Worm (Caenorhabditis elegans) whole organism, L4 larva: ENCODE measurements around the gene R08C7.5.
A peak's percentile ranks its signal among the peaks of the same experiment; 100 is the strongest.

ENCODE experiments used
- D1046.2 ChIP-seq: fragments of 200-800 bp; sonication (Bioruptor generic); IDR thresholded peaks from 2 replicates; pipeline ENCODE4 v1.3.6; 2022; ENCODE audit warnings: missing genetic modification characterization, missing compliant biosample characterization
- F10B5.3 ChIP-seq: sonication (generic microtip); optimal IDR thresholded peaks from 2 replicates; lab custom pipeline; 2016; ENCODE audit warnings: mild to moderate bottlenecking, missing genetic modification characterization, missing compliant biosample characterization
- F26F4.8 ChIP-seq: fragments of 200-800 bp; sonication (Bioruptor generic); conservative IDR thresholded peaks from 2 replicates; pipeline ENCODE4 v1.3.6; 2022; ENCODE audit warnings: missing genetic modification characterization, missing compliant biosample characterization
- F44E2.7 ChIP-seq: fragments of 200-800 bp; sonication (Bioruptor generic); IDR thresholded peaks from 2 replicates; pipeline ENCODE4 v2.1.2; 2022; ENCODE audit warnings: missing genetic modification characterization, missing compliant biosample characterization
- R02D3.7 ChIP-seq: fragments of 150-350 bp; sonication (generic microtip); optimal IDR thresholded peaks from 3 replicates; lab custom pipeline; 2014; ENCODE audit warnings: missing biosample characterization, missing genetic modification characterization
- T26A8.4 ChIP-seq: fragments of 200-800 bp; sonication (Bioruptor generic); IDR thresholded peaks from 2 replicates; pipeline ENCODE4 v1.3.6; 2022; ENCODE audit warnings: missing genetic modification characterization, missing compliant biosample characterization
- Y48G9A.11 ChIP-seq: fragments of 200-800 bp; sonication (Bioruptor generic); IDR thresholded peaks from 2 replicates; pipeline ENCODE4 v1.3.6; 2022; ENCODE audit warnings: missing genetic modification reagents, missing genetic modification characterization, missing compliant biosample characterization
- ZK546.5 ChIP-seq, 2 experiments: sonication (generic microtip); optimal IDR thresholded peaks; 2 replicates each; lab custom pipeline; 2017; ENCODE audit warnings: missing biosample characterization in 2 of 2, missing genetic modification characterization in 2 of 2
- aha-1 ChIP-seq: fragments of 150-350 bp; peaks from one replicate; lab custom pipeline; 2014; ENCODE audit warnings: missing biosample characterization, missing genetic modification characterization
- aly-2 ChIP-seq: sonication (generic microtip); optimal IDR thresholded peaks from 2 replicates; lab custom pipeline; 2018; ENCODE audit warnings: missing biosample characterization, missing genetic modification characterization
- arid-1 ChIP-seq: fragments of 200-800 bp; sonication (Bioruptor generic); conservative IDR thresholded peaks from 2 replicates; pipeline ENCODE4 v1.3.6; 2022; ENCODE audit warnings: missing genetic modification reagents, missing genetic modification characterization, missing compliant biosample characterization
- ceh-28 ChIP-seq: fragments of 150-350 bp; optimal IDR thresholded peaks from 2 replicates; lab custom pipeline; 2014; ENCODE audit warnings: missing biosample characterization, missing genetic modification reagents, missing genetic modification characterization
- ceh-44 ChIP-seq: fragments of 200-800 bp; sonication (Bioruptor generic); IDR thresholded peaks from 2 replicates; pipeline ENCODE4 v1.3.6; 2022; ENCODE audit warnings: missing genetic modification reagents, missing genetic modification characterization, missing compliant biosample characterization
- ceh-82 ChIP-seq: sonication (generic microtip); optimal IDR thresholded peaks from 2 replicates; lab custom pipeline; 2017; ENCODE audit warnings: missing biosample characterization, missing genetic modification characterization
- daf-16 ChIP-seq, 3 experiments: sonication (generic microtip); optimal IDR thresholded peaks; 2 replicates each; lab custom pipeline; 2016 to 2017; ENCODE audit warnings: missing genetic modification characterization in 3 of 3, missing genetic modification reagents in 3 of 3, mild to moderate bottlenecking in 2 of 3, missing compliant biosample characterization in 2 of 3, missing biosample characterization in 1 of 3, moderate library complexity in 1 of 3
- daf-19 ChIP-seq: fragments of 200-800 bp; sonication (Bioruptor generic); conservative IDR thresholded peaks from 2 replicates; pipeline ENCODE4 v1.3.6; 2022; ENCODE audit warnings: missing genetic modification characterization, missing compliant biosample characterization
- dmd-6 ChIP-seq: fragments of 200-800 bp; sonication (Bioruptor generic); IDR thresholded peaks from 2 replicates; pipeline ENCODE4 v1.3.6; 2022; ENCODE audit warnings: missing genetic modification reagents, missing genetic modification characterization, missing compliant biosample characterization
- dmd-9 ChIP-seq: fragments of 200-800 bp; sonication (Bioruptor generic); IDR thresholded peaks from 2 replicates; pipeline ENCODE4 v1.3.6; 2022; ENCODE audit warnings: missing genetic modification reagents, missing genetic modification characterization, missing compliant biosample characterization
- dpl-1 ChIP-seq: fragments of 150-350 bp; optimal IDR thresholded peaks from 2 replicates; lab custom pipeline; 2014; ENCODE audit warnings: missing biosample characterization, missing genetic modification reagents, missing genetic modification characterization
- dve-1 ChIP-seq: sonication (generic microtip); optimal IDR thresholded peaks from 2 replicates; lab custom pipeline; 2017; ENCODE audit warnings: antibody characterized with exemption, mild to moderate bottlenecking, missing genetic modification characterization, missing compliant biosample characterization; ENCODE audit not compliant: insufficient read depth
- gei-8 ChIP-seq: fragments of 200-800 bp; sonication (Bioruptor generic); optimal IDR thresholded peaks from 2 replicates; lab custom pipeline; 2018; ENCODE audit warnings: mild to moderate bottlenecking, missing genetic modification characterization, missing compliant biosample characterization
- hlh-11 ChIP-seq: fragments of 200-800 bp; sonication (Bioruptor generic); optimal IDR thresholded peaks from 2 replicates; lab custom pipeline; 2018; ENCODE audit warnings: mild to moderate bottlenecking, missing genetic modification characterization, missing compliant biosample characterization
- hlh-30 ChIP-seq: sonication (generic microtip); optimal IDR thresholded peaks from 2 replicates; lab custom pipeline; 2017; ENCODE audit warnings: antibody characterized with exemption, mild to moderate bottlenecking, missing genetic modification characterization, missing compliant biosample characterization; ENCODE audit not compliant: insufficient read depth
- lin-1 ChIP-seq: fragments of 200-800 bp; sonication (Bioruptor generic); IDR thresholded peaks from 2 replicates; pipeline ENCODE4 v1.3.6; 2022; ENCODE audit warnings: missing genetic modification reagents, missing genetic modification characterization, missing compliant biosample characterization
- lin-13 ChIP-seq: fragments of 150-350 bp; optimal IDR thresholded peaks from 2 replicates; lab custom pipeline; 2014; ENCODE audit warnings: missing biosample characterization, missing genetic modification reagents, missing genetic modification characterization
- lin-15B ChIP-seq: fragments of 150-350 bp; sonication (generic microtip); optimal IDR thresholded peaks from 3 replicates; lab custom pipeline; 2014; ENCODE audit warnings: missing biosample characterization, missing genetic modification characterization
- lin-38 ChIP-seq: fragments of 200-800 bp; sonication (Bioruptor generic); IDR thresholded peaks from 2 replicates; pipeline ENCODE4 v1.3.6; 2022; ENCODE audit warnings: missing genetic modification reagents, missing genetic modification characterization, missing compliant biosample characterization
- lsy-2 ChIP-seq, 2 experiments: fragments of 150-350 bp in 1 of 2; sonication (generic microtip) in 1 of 2; optimal IDR thresholded peaks; 2 replicates each; lab custom pipeline; 2014 to 2017; ENCODE audit warnings: missing biosample characterization in 2 of 2, missing genetic modification characterization in 2 of 2
- mdl-1 ChIP-seq, 2 experiments: fragments of 150-350 bp in 1 of 2; sonication (generic microtip) in 1 of 2; optimal IDR thresholded peaks; 2 replicates each; lab custom pipeline; 2014 to 2017; ENCODE audit warnings: missing biosample characterization in 2 of 2, missing genetic modification characterization in 2 of 2
- mes-2 ChIP-seq: sonication (generic microtip); optimal IDR thresholded peaks from 2 replicates; lab custom pipeline; 2016; ENCODE audit warnings: missing genotype, mild to moderate bottlenecking, missing genetic modification characterization, missing compliant biosample characterization; ENCODE audit not compliant: poor library complexity, severe bottlenecking
- mxl-3 ChIP-seq: fragments of 200-800 bp; sonication (Bioruptor generic); optimal IDR thresholded peaks from 2 replicates; lab custom pipeline; 2018; ENCODE audit warnings: mild to moderate bottlenecking, missing genetic modification characterization, missing compliant biosample characterization
- nhr-10 ChIP-seq: fragments of 150-350 bp; optimal IDR thresholded peaks from 2 replicates; lab custom pipeline; 2014; ENCODE audit warnings: missing biosample characterization, missing genetic modification characterization
- nhr-102 ChIP-seq: sonication (generic microtip); optimal IDR thresholded peaks from 2 replicates; lab custom pipeline; 2016; ENCODE audit warnings: mild to moderate bottlenecking, missing genetic modification characterization, moderate library complexity, missing compliant biosample characterization
- nhr-11 ChIP-seq: fragments of 150-350 bp; optimal IDR thresholded peaks from 2 replicates; lab custom pipeline; 2014; ENCODE audit warnings: missing biosample characterization, missing genetic modification characterization
- nhr-25 ChIP-seq: sonication (generic microtip); optimal IDR thresholded peaks from 2 replicates; lab custom pipeline; 2017; ENCODE audit warnings: missing genetic modification characterization, mild to moderate bottlenecking, missing compliant biosample characterization, antibody characterized with exemption, moderate library complexity, borderline replicate concordance; ENCODE audit not compliant: insufficient read depth
- nhr-28 ChIP-seq: fragments of 150-350 bp; optimal IDR thresholded peaks from 2 replicates; lab custom pipeline; 2014; ENCODE audit warnings: missing biosample characterization, missing genetic modification characterization
- nhr-42 ChIP-seq: fragments of 200-800 bp; sonication (Bioruptor generic); IDR thresholded peaks from 2 replicates; pipeline ENCODE4 v1.3.6; 2022; ENCODE audit warnings: missing genetic modification characterization, missing compliant biosample characterization
- pha-4 ChIP-seq, 2 experiments: fragments of 150-350 bp in 1 of 2; fragments of 200-800 bp in 1 of 2; sonication (Bioruptor generic) in 1 of 2; IDR thresholded peaks in 1 of 2; optimal IDR thresholded peaks in 1 of 2; 2 replicates each; pipeline versions ENCODE4 v1.3.6 to Lab custom; 2014 to 2022; ENCODE audit warnings: missing genetic modification characterization in 2 of 2, missing genetic modification reagents in 2 of 2, missing biosample characterization in 1 of 2, missing compliant biosample characterization in 1 of 2
- php-3 ChIP-seq: fragments of 200-800 bp; sonication (Bioruptor generic); IDR thresholded peaks from 2 replicates; pipeline ENCODE4 v1.3.6; 2022; ENCODE audit warnings: missing genetic modification reagents, missing genetic modification characterization, missing compliant biosample characterization
- pqm-1 ChIP-seq: sonication (generic microtip); optimal IDR thresholded peaks from 2 replicates; lab custom pipeline; 2017; ENCODE audit warnings: missing biosample characterization, missing genetic modification characterization
- rbr-2 ChIP-seq: sonication (generic microtip); optimal IDR thresholded peaks from 2 replicates; lab custom pipeline; 2016; ENCODE audit warnings: missing genotype, missing genetic modification characterization, missing compliant biosample characterization
- set-16 ChIP-seq: fragments of 200-800 bp; sonication (Bioruptor generic); IDR thresholded peaks from 2 replicates; pipeline ENCODE4 v1.3.6; 2022; ENCODE audit warnings: missing genetic modification reagents, missing genetic modification characterization, missing compliant biosample characterization
- skn-1 ChIP-seq: fragments of 150-350 bp; optimal IDR thresholded peaks from 2 replicates; lab custom pipeline; 2014; ENCODE audit warnings: missing biosample characterization, missing genetic modification characterization
- unc-62 ChIP-seq, 3 experiments: fragments of 150-350 bp in 1 of 3; sonication (generic microtip); optimal IDR thresholded peaks in 2 of 3; peaks in 1 of 3; 1 replicate in 1 of 3; 2 replicates in 2 of 3; lab custom pipeline; 2014 to 2017; ENCODE audit warnings: missing biosample characterization in 3 of 3, missing genetic modification characterization in 3 of 3, missing genetic modification reagents in 3 of 3, missing genotype in 1 of 3
- vab-7 ChIP-seq: fragments of 200-800 bp; sonication (Bioruptor generic); IDR thresholded peaks from 2 replicates; pipeline ENCODE4 v1.3.6; 2022; ENCODE audit warnings: missing genetic modification reagents, missing genetic modification characterization, missing compliant biosample characterization
- zag-1 ChIP-seq: fragments of 150-350 bp; optimal IDR thresholded peaks from 2 replicates; lab custom pipeline; 2014; ENCODE audit warnings: missing biosample characterization, missing genetic modification characterization
- zfp-2 ChIP-seq: sonication (generic microtip); optimal IDR thresholded peaks from 2 replicates; lab custom pipeline; 2016; ENCODE audit warnings: mild to moderate bottlenecking, missing genetic modification characterization, missing compliant biosample characterization
- ztf-11 ChIP-seq: fragments of 150-350 bp; optimal IDR thresholded peaks from 2 replicates; lab custom pipeline; 2014; ENCODE audit warnings: missing biosample characterization, missing genetic modification characterization

The R08C7.5 gene

DNA sequence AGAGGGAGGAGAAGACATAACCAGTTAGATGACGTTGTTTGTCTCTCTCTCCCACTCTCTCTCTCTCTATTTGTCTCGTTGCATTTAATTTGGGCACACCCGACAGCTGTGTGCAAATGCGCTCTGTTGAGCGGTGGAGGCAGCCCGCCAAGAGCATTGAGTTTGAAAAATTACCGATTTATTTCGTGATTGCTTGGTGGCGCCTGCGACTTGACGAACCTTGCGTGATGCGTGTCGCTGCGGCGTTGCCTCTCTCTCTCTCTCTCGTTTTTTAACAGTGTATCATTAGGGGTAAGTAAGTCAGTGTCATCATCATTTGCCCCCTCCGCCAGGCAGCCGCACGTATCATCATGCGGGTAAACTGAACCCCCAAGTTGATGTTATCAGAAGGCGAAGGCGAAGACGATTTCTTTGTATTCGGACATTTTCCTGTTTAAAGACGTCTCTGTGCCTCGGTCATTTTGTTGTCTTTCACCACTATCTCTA, 23.9 kb upstream of the R08C7.5 start (continued):
- no peak for TF ChIP-seq skn-1 (tag; lab: Kevin White, UChicago)
- no peak for TF ChIP-seq F44E2.7 (GFP tag; lab: Robert Waterston, UW)
- no peak for TF ChIP-seq ztf-11 (tag; lab: Kevin White, UChicago)
- no peak for TF ChIP-seq F10B5.3 (tag; lab: Kevin White, UChicago)
- no peak for TF ChIP-seq ZK546.5 (tag; optimal IDR thresholded peaks at IDR 0.05; lab: Kevin White, UChicago)
- TF ChIP-seq dmd-9 (GFP tag; lab: Robert Waterston, UW) = no peak
- no peak for TF ChIP-seq F26F4.8 (GFP tag; lab: Robert Waterston, UW)
- TF ChIP-seq Y48G9A.11 = no peak
- no peak for TF ChIP-seq daf-19 (GFP tag; lab: Robert Waterston, UW)
- peak; percentile 8 for TF ChIP-seq nhr-25 (tag; lab: Kevin White, UChicago)
- TF ChIP-seq lin-1 (GFP tag; lab: Robert Waterston, UW) = peak; percentile 79
- no peak for TF ChIP-seq nhr-102 (tag; lab: Kevin White, UChicago)
- no peak for TF ChIP-seq lin-15B
- no peak for TF ChIP-seq zag-1 (tag; lab: Kevin White, UChicago)
- TF ChIP-seq php-3 (GFP tag; lab: Robert Waterston, UW) = no peak
- no peak for TF ChIP-seq gei-8 (GFP tag; lab: Kevin White, UChicago)
- peak; percentile 67 for TF ChIP-seq dpl-1 (GFP tag; lab: Kevin White, UChicago)
- no peak for TF ChIP-seq nhr-42 (GFP tag; lab: Robert Waterston, UW)
- no peak for TF ChIP-seq ceh-28 (tag; lab: Kevin White, UChicago)
- no peak for TF ChIP-seq D1046.2
- TF ChIP-seq ceh-82 (tag; lab: Kevin White, UChicago) = no peak
- TF ChIP-seq ceh-44 (GFP tag; lab: Robert Waterston, UW) = 0 out of 2 replicates have a peak, but pooled peaks have one; percentile 44
- TF ChIP-seq daf-16 (GFP tag; optimal IDR thresholded peaks at IDR 0.05; lab: Kevin White, UChicago) = no peak
- peak; percentile 80 for TF ChIP-seq daf-16 (tag; optimal IDR thresholded peaks at IDR 0.05; lab: Kevin White, UChicago)
- no peak for TF ChIP-seq zfp-2 (tag; lab: Kevin White, UChicago)
- no peak for TF ChIP-seq vab-7 (GFP tag; lab: Robert Waterston, UW)

ce11 chrIV:4407055-4407461, 23.0 kb upstream of the R08C7.5 start:
- TF ChIP-seq mdl-1 (tag; optimal IDR thresholded peaks at IDR 0.05; lab: Kevin White, UChicago) (peak in 1 of 2 experiments; percentile 42), daf-16 (GFP tag; optimal IDR thresholded peaks at IDR 0.05; lab: Kevin White, UChicago) (no peak), daf-16 (tag; optimal IDR thresholded peaks at IDR 0.05; lab: Kevin White, UChicago) (peak; percentile 92), T26A8.4 (peak; percentile 23; the same call in 1 of the 2 replicates), nhr-11 (tag; lab: Kevin White, UChicago) (peak; percentile 4), pqm-1 (peak; percentile 49), aha-1 (peak; percentile 96), hlh-11 (tag; lab: Kevin White, UChicago) (peak; percentile 89), rbr-2 (tag; lab: Kevin White, UChicago) (no peak), nhr-28 (peak; percentile 37), lin-38 (GFP tag; lab: Robert Waterston, UW) (peak; percentile 50), lsy-2 (tag; optimal IDR thresholded peaks at IDR 0.05; lab: Kevin White, UChicago) (peak in 1 of 2 experiments; percentile 53), aly-2 (tag; lab: Kevin White, UChicago) (no peak), mes-2 (tag; lab: Kevin White, UChicago) (no peak), dve-1 (tag; lab: Kevin White, UChicago) (peak; percentile 76), dmd-6 (GFP tag; lab: Robert Waterston, UW) (peak; percentile 68), dmd-9 (GFP tag; lab: Robert Waterston, UW) (no peak), lin-13 (GFP tag; lab: Kevin White, UChicago) (peak; percentile 8), unc-62 (GFP tag; optimal IDR thresholded peaks at IDR 0.05 in 1 of 2; lab: Kevin White, UChicago) (peak in 1 of 2 experiments; percentile 72), unc-62 (tag; optimal IDR thresholded peaks at IDR 0.05; lab: Kevin White, UChicago) (no peak), nhr-10 (tag; lab: Kevin White, UChicago) (peak; percentile 25), R02D3.7 (tag; lab: Kevin White, UChicago) (no peak), arid-1 (GFP tag; lab: Robert Waterston, UW) (0 out of 2 replicates have a peak, but pooled peaks have one; percentile 12), hlh-30 (tag; lab: Kevin White, UChicago) (no peak), set-16 (peak; percentile 87), mxl-3 (GFP tag; lab: Kevin White, UChicago) (peak; percentile 18), pha-4 (GFP tag; IDR thresholded peaks at IDR 0.05; lab: Robert Waterston, UW) (peak; percentile 93), pha-4 (tag; optimal IDR thresholded peaks at IDR 0.05; lab: Kevin White, UChicago) (peak; percentile 55)
